Fruit fly (Drosophila melanogaster) Kc167 (cell line): ENCODE measurements around the gene Npc2c.

ENCODE experiments used
- Myc ChIP-seq: fragments of >200 bp; optimal IDR thresholded peaks from 2 replicates; lab custom pipeline; 2017; ENCODE audit warnings: missing external identifiers
- Sin3A ChIP-seq: fragments of >200 bp; optimal IDR thresholded peaks from 2 replicates; lab custom pipeline; 2018; ENCODE audit warnings: missing external identifiers
- h ChIP-seq: fragments of >200 bp; optimal IDR thresholded peaks from 3 replicates; lab custom pipeline; 2018; ENCODE audit warnings: missing external identifiers
- insv ChIP-seq: fragments of >200 bp; optimal IDR thresholded peaks from 3 replicates; lab custom pipeline; 2018; ENCODE audit warnings: missing external identifiers
- psq ChIP-seq: fragments of >200 bp; optimal IDR thresholded peaks from 2 replicates; lab custom pipeline; 2017; ENCODE audit warnings: missing external identifiers
- ttk ChIP-seq: sonication (Bioruptor generic); optimal IDR thresholded peaks from 2 replicates; lab custom pipeline; 2017; ENCODE audit warnings: missing external identifiers

- TF ChIP-seq psq (lab: Kevin White, UChicago) (no peak), ttk (lab: Kevin White, UChicago) (no peak), Sin3A (lab: Kevin White, UChicago) (no peak), insv (no peak), h (lab: Kevin White, UChicago) (no peak), Myc (lab: Kevin White, UChicago) (no peak)
These were observed 48.4 kb downstream of the Npc2c start for dm6 chr3R:10108289-10108928.
